Worm (Caenorhabditis elegans) whole organism, late embryonic: ENCODE measurements around the gene lir-2.

Source experiments
- F13H6.1 ChIP-seq: sonication (generic microtip); optimal IDR thresholded peaks from 2 replicates; lab custom pipeline; 2016; ENCODE audit warnings: missing genetic modification characterization, missing compliant biosample characterization
- K02D7.2 ChIP-seq: sonication (generic microtip); optimal IDR thresholded peaks from 2 replicates; lab custom pipeline; 2017; ENCODE audit warnings: mild to moderate bottlenecking, missing genetic modification characterization, missing compliant biosample characterization
- Y22D7AL.16 ChIP-seq: sonication (generic microtip); optimal IDR thresholded peaks from 2 replicates; lab custom pipeline; 2016; ENCODE audit warnings: missing genetic modification characterization, missing compliant biosample characterization
- ama-1 ChIP-seq: fragments of 150-350 bp; optimal IDR thresholded peaks from 2 replicates; lab custom pipeline; 2014
- ceh-14 ChIP-seq: sonication (generic microtip); optimal IDR thresholded peaks from 2 replicates; lab custom pipeline; 2016; ENCODE audit warnings: missing genotype, missing genetic modification characterization, missing compliant biosample characterization
- ceh-18 ChIP-seq: sonication (generic microtip); optimal IDR thresholded peaks from 2 replicates; lab custom pipeline; 2016; ENCODE audit warnings: missing genetic modification characterization, missing compliant biosample characterization
- ceh-19 ChIP-seq: fragments of 200-800 bp; sonication (Bioruptor generic); optimal IDR thresholded peaks from 2 replicates; lab custom pipeline; 2018; ENCODE audit warnings: mild to moderate bottlenecking, missing genetic modification characterization, missing compliant biosample characterization
- ceh-2 ChIP-seq: sonication (generic microtip); optimal IDR thresholded peaks from 2 replicates; lab custom pipeline; 2016; ENCODE audit warnings: missing genotype, missing genetic modification characterization, missing compliant biosample characterization
- ceh-30 ChIP-seq: fragments of 150-350 bp; optimal IDR thresholded peaks from 2 replicates; lab custom pipeline; 2014; ENCODE audit warnings: missing biosample characterization, missing genetic modification characterization
- ceh-31 ChIP-seq: sonication (generic microtip); optimal IDR thresholded peaks from 2 replicates; lab custom pipeline; 2016; ENCODE audit warnings: missing genetic modification characterization, missing compliant biosample characterization
- ceh-34 ChIP-seq: sonication (generic microtip); optimal IDR thresholded peaks from 2 replicates; lab custom pipeline; 2016; ENCODE audit warnings: mild to moderate bottlenecking, missing genetic modification characterization, missing compliant biosample characterization
- ceh-48 ChIP-seq: sonication (generic microtip); optimal IDR thresholded peaks from 2 replicates; lab custom pipeline; 2016; ENCODE audit warnings: missing genetic modification characterization, inconsistent platforms, missing compliant biosample characterization
- ceh-6 ChIP-seq: fragments of 200-800 bp; sonication (Bioruptor generic); optimal IDR thresholded peaks from 2 replicates; lab custom pipeline; 2018; ENCODE audit warnings: mild to moderate bottlenecking, missing genetic modification characterization, missing compliant biosample characterization
- ceh-9 ChIP-seq: sonication (generic microtip); optimal IDR thresholded peaks from 2 replicates; lab custom pipeline; 2016; ENCODE audit warnings: mild to moderate bottlenecking, missing genetic modification characterization, inconsistent platforms, missing compliant biosample characterization
- che-1 ChIP-seq: sonication (generic microtip); optimal IDR thresholded peaks from 2 replicates; lab custom pipeline; 2016; ENCODE audit warnings: mild to moderate bottlenecking, missing genetic modification characterization, missing compliant biosample characterization
- dmd-4 ChIP-seq: sonication (generic microtip); optimal IDR thresholded peaks from 2 replicates; lab custom pipeline; 2016; ENCODE audit warnings: borderline replicate concordance, missing genetic modification characterization, missing compliant biosample characterization
- dve-1 ChIP-seq: sonication (generic microtip); optimal IDR thresholded peaks from 2 replicates; lab custom pipeline; 2017; ENCODE audit warnings: antibody characterized with exemption, mild to moderate bottlenecking, missing genetic modification characterization, missing compliant biosample characterization
- elt-2 ChIP-seq: sonication (generic microtip); optimal IDR thresholded peaks from 2 replicates; lab custom pipeline; 2016; ENCODE audit warnings: missing genetic modification reagents, missing genetic modification characterization, missing compliant biosample characterization
- eyg-1 ChIP-seq: sonication (generic microtip); optimal IDR thresholded peaks from 2 replicates; lab custom pipeline; 2016; ENCODE audit warnings: missing genotype, missing genetic modification characterization, missing compliant biosample characterization
- fkh-10 ChIP-seq: fragments of 150-350 bp; optimal IDR thresholded peaks from 2 replicates; lab custom pipeline; 2014; ENCODE audit warnings: missing biosample characterization, missing genetic modification reagents, missing genetic modification characterization
- fkh-6 ChIP-seq: sonication (generic microtip); optimal IDR thresholded peaks from 2 replicates; lab custom pipeline; 2016; ENCODE audit warnings: missing genetic modification characterization, missing compliant biosample characterization
- lin-11 ChIP-seq: fragments of 200-800 bp; sonication (Bioruptor generic); optimal IDR thresholded peaks from 2 replicates; lab custom pipeline; 2018; ENCODE audit warnings: mild to moderate bottlenecking, missing genetic modification characterization, missing compliant biosample characterization
- mec-3 ChIP-seq: sonication (generic microtip); optimal IDR thresholded peaks from 2 replicates; lab custom pipeline; 2016; ENCODE audit warnings: borderline replicate concordance, missing genetic modification characterization, missing compliant biosample characterization
- nfya-1 ChIP-seq: sonication (generic microtip); optimal IDR thresholded peaks from 2 replicates; lab custom pipeline; 2017; ENCODE audit warnings: missing genetic modification characterization, mild to moderate bottlenecking, missing compliant biosample characterization, antibody characterized with exemption, moderate library complexity
- nhr-11 ChIP-seq: fragments of 150-350 bp; optimal IDR thresholded peaks from 2 replicates; lab custom pipeline; 2014; ENCODE audit warnings: missing biosample characterization, missing genetic modification characterization
- nhr-232 ChIP-seq: sonication (generic microtip); optimal IDR thresholded peaks from 2 replicates; lab custom pipeline; 2016; ENCODE audit warnings: missing genetic modification characterization, missing compliant biosample characterization
- odd-2 ChIP-seq: sonication (generic microtip); optimal IDR thresholded peaks from 2 replicates; lab custom pipeline; 2017; ENCODE audit warnings: antibody characterized with exemption, mild to moderate bottlenecking, missing genetic modification characterization, missing compliant biosample characterization
- pag-3 ChIP-seq: sonication (generic microtip); optimal IDR thresholded peaks from 2 replicates; lab custom pipeline; 2016; ENCODE audit warnings: missing compliant biosample characterization, missing genetic modification characterization, borderline replicate concordance
- pat-9 ChIP-seq: fragments of 200-800 bp; sonication (Bioruptor generic); optimal IDR thresholded peaks from 2 replicates; lab custom pipeline; 2018; ENCODE audit warnings: mild to moderate bottlenecking, missing genetic modification characterization, moderate library complexity, missing compliant biosample characterization
- pha-2 ChIP-seq: sonication (generic microtip); optimal IDR thresholded peaks from 2 replicates; lab custom pipeline; 2017; ENCODE audit warnings: mild to moderate bottlenecking, missing genetic modification characterization, missing compliant biosample characterization
- pha-4 ChIP-seq: fragments of 150-350 bp; optimal IDR thresholded peaks from 2 replicates; lab custom pipeline; 2018; ENCODE audit warnings: missing biosample characterization, missing genetic modification reagents, missing genetic modification characterization
- rnt-1 ChIP-seq: sonication (generic microtip); optimal IDR thresholded peaks from 2 replicates; lab custom pipeline; 2016; ENCODE audit warnings: missing genetic modification characterization, missing compliant biosample characterization
- tbx-2 ChIP-seq: sonication (generic microtip); optimal IDR thresholded peaks from 2 replicates; lab custom pipeline; 2016; ENCODE audit warnings: missing genetic modification characterization, missing compliant biosample characterization
- tbx-7 ChIP-seq: sonication (generic microtip); optimal IDR thresholded peaks from 2 replicates; lab custom pipeline; 2016; ENCODE audit warnings: missing genotype, missing genetic modification characterization, missing compliant biosample characterization
- unc-3 ChIP-seq, 2 experiments: fragments of 200-800 bp in 1 of 2; sonication (Bioruptor generic) in 1 of 2; sonication (generic microtip) in 1 of 2; conservative IDR thresholded peaks in 1 of 2; optimal IDR thresholded peaks in 1 of 2; 2 replicates each; pipeline versions ENCODE4 v1.3.6 to Lab custom; 2016 to 2022; ENCODE audit warnings: missing compliant biosample characterization in 2 of 2, missing genetic modification characterization in 2 of 2, missing genetic modification reagents in 1 of 2
- unc-42 ChIP-seq: sonication (generic microtip); optimal IDR thresholded peaks from 2 replicates; lab custom pipeline; 2016; ENCODE audit warnings: missing genotype, missing genetic modification characterization, missing compliant biosample characterization
- unc-55 ChIP-seq: sonication (generic microtip); optimal IDR thresholded peaks from 2 replicates; lab custom pipeline; 2017; ENCODE audit warnings: missing biosample characterization, missing genetic modification reagents, missing genetic modification characterization
- zip-5 ChIP-seq: sonication (generic microtip); optimal IDR thresholded peaks from 2 replicates; lab custom pipeline; 2016; ENCODE audit warnings: missing genetic modification characterization, missing compliant biosample characterization
- ztf-16 ChIP-seq: sonication (generic microtip); optimal IDR thresholded peaks from 2 replicates; lab custom pipeline; 2017; ENCODE audit warnings: missing genetic modification characterization, missing compliant biosample characterization

lir-2 gene

ce11 chrII:7628640-7629039, 38.4 kb upstream of the lir-2 start:
- TF ChIP-seq pha-2, result no peak
- TF ChIP-seq fkh-6 (tag; lab: Kevin White, UChicago), result no peak
- no peak for TF ChIP-seq ceh-31 (tag; lab: Kevin White, UChicago)
- no peak for TF ChIP-seq zip-5 (tag; lab: Kevin White, UChicago)
- no peak for TF ChIP-seq ztf-16 (tag; lab: Kevin White, UChicago)
- TF ChIP-seq ceh-30 (tag; lab: Kevin White, UChicago), result no peak
- no peak for TF ChIP-seq eyg-1 (tag; lab: Kevin White, UChicago)
- TF ChIP-seq dmd-4 (tag; lab: Kevin White, UChicago), result no peak
- no peak for TF ChIP-seq pag-3 (tag; lab: Kevin White, UChicago)

ce11 chrII:7630052-7630451, 37.0 kb upstream of the lir-2 start:
- TF ChIP-seq K02D7.2 (tag; lab: Kevin White, UChicago) (no peak), ceh-19 (GFP tag; lab: Kevin White, UChicago) (no peak), nfya-1 (tag; lab: Kevin White, UChicago) (no peak), odd-2 (tag; lab: Kevin White, UChicago) (no peak), ceh-9 (tag; lab: Kevin White, UChicago) (no peak), fkh-6 (tag; lab: Kevin White, UChicago) (no peak), tbx-2 (tag; lab: Kevin White, UChicago) (no peak), eyg-1 (tag; lab: Kevin White, UChicago) (no peak), ceh-48 (tag; lab: Kevin White, UChicago) (no peak), F13H6.1 (tag; lab: Kevin White, UChicago) (no peak)

ce11 chrII:7631171-7631570, 35.9 kb upstream of the lir-2 start:
- TF ChIP-seq mec-3 (tag; lab: Kevin White, UChicago), result no peak
- TF ChIP-seq elt-2, result peak; percentile 76
- TF ChIP-seq, all 69 proteins: peak for 1

- TF ChIP-seq ztf-16 (tag; lab: Kevin White, UChicago) (no peak), unc-42 (tag; lab: Kevin White, UChicago) (peak; percentile 59), unc-3 (GFP tag; conservative IDR thresholded peaks at IDR 0.05; lab: Robert Waterston, UW) (no peak), unc-3 (tag; optimal IDR thresholded peaks at IDR 0.05; lab: Kevin White, UChicago) (no peak), nhr-232 (tag; lab: Kevin White, UChicago) (no peak), ceh-48 (tag; lab: Kevin White, UChicago) (no peak), ceh-34 (tag; lab: Kevin White, UChicago) (no peak)
Measured at ce11 chrII:7631677-7632210, 35.3 kb upstream of the lir-2 start.

- TF ChIP-seq dmd-4 (tag; lab: Kevin White, UChicago) (peak; percentile 39), fkh-10 (GFP tag; lab: Kevin White, UChicago) (no peak), dve-1 (no peak), lin-11 (tag; lab: Kevin White, UChicago) (no peak), ceh-9 (tag; lab: Kevin White, UChicago) (peak; percentile 39), nhr-11 (tag; lab: Kevin White, UChicago) (no peak), rnt-1 (tag; lab: Kevin White, UChicago) (no peak), ceh-18 (tag; lab: Kevin White, UChicago) (peak; percentile 48), ceh-6 (peak; percentile 3), ceh-31 (tag; lab: Kevin White, UChicago) (peak; percentile 16)
Measured at ce11 chrII:7635296-7635695, 31.8 kb upstream of the lir-2 start.

ce11 chrII:7636941-7637340, 30.1 kb upstream of the lir-2 start:
- no peak for TF ChIP-seq ama-1 (lab: Kevin White, UChicago)
- TF ChIP-seq unc-55 (GFP tag; lab: Kevin White, UChicago), result no peak
- TF ChIP-seq che-1, result no peak
- TF ChIP-seq pha-4 (tag; lab: Kevin White, UChicago), result no peak
- no peak for TF ChIP-seq ceh-14 (tag; lab: Kevin White, UChicago)
- TF ChIP-seq Y22D7AL.16, result no peak
- no peak for TF ChIP-seq pat-9 (tag; lab: Kevin White, UChicago)
- no peak for TF ChIP-seq ceh-2 (tag; lab: Kevin White, UChicago)
- TF ChIP-seq tbx-7 (tag; lab: Kevin White, UChicago), result no peak
